Worm (Caenorhabditis elegans) whole organism, young adult: ENCODE data around the gene F13A2.9.

Experiments used
- B0035.1 ChIP-seq: sonication (generic microtip); optimal IDR thresholded peaks from 2 replicates; lab custom pipeline; 2016; ENCODE audit warnings: missing genetic modification characterization, mild to moderate bottlenecking, missing compliant biosample characterization, missing genotype, missing genetic modification reagents
- F33H1.4 ChIP-seq: fragments of 200-800 bp; sonication (Bioruptor generic); IDR thresholded peaks from 2 replicates; pipeline ENCODE4 v1.3.6; 2022; ENCODE audit warnings: missing genetic modification reagents, missing genetic modification characterization, missing compliant biosample characterization
- F49E8.2 ChIP-seq: sonication (generic microtip); optimal IDR thresholded peaks from 3 replicates; lab custom pipeline; 2017; ENCODE audit warnings: missing genetic modification characterization, mild to moderate bottlenecking, missing compliant biosample characterization, antibody characterized with exemption, moderate library complexity; ENCODE audit not compliant: insufficient read depth
- T07F8.4 ChIP-seq: sonication (generic microtip); optimal IDR thresholded peaks from 2 replicates; lab custom pipeline; 2016; ENCODE audit warnings: mild to moderate bottlenecking, missing genetic modification characterization, moderate library complexity, missing compliant biosample characterization
- Y53G8AR.9 ChIP-seq: fragments of 200-800 bp; sonication (Bioruptor generic); conservative IDR thresholded peaks from 2 replicates; pipeline ENCODE4 v1.3.6; 2022; ENCODE audit warnings: missing genetic modification reagents, missing genetic modification characterization, missing compliant biosample characterization
- Y67H2A.10 ChIP-seq: fragments of 200-800 bp; sonication (Bioruptor generic); conservative IDR thresholded peaks from 2 replicates; pipeline ENCODE4 v1.3.6; 2022; ENCODE audit warnings: missing genetic modification reagents, missing genetic modification characterization, missing compliant biosample characterization
- akir-1 ChIP-seq: fragments of 200-800 bp; sonication (Bioruptor generic); optimal IDR thresholded peaks from 2 replicates; lab custom pipeline; 2018; ENCODE audit warnings: mild to moderate bottlenecking, missing genetic modification characterization, moderate library complexity, missing compliant biosample characterization
- aptf-3 ChIP-seq: fragments of 200-800 bp; sonication (Bioruptor generic); IDR thresholded peaks from 2 replicates; pipeline ENCODE4 v1.3.6; 2022; ENCODE audit warnings: missing genetic modification characterization, missing compliant biosample characterization
- athp-1 ChIP-seq: sonication (generic microtip); optimal IDR thresholded peaks from 2 replicates; lab custom pipeline; 2017; ENCODE audit warnings: mild to moderate bottlenecking, missing genetic modification characterization, missing compliant biosample characterization
- attf-3 ChIP-seq: fragments of 200-800 bp; sonication (Bioruptor generic); conservative IDR thresholded peaks from 2 replicates; pipeline ENCODE4 v1.3.6; 2022; ENCODE audit warnings: missing genetic modification reagents, missing genetic modification characterization, missing compliant biosample characterization
- bed-2 ChIP-seq: fragments of 200-800 bp; sonication (Bioruptor generic); IDR thresholded peaks from 2 replicates; pipeline ENCODE4 v1.3.6; 2022; ENCODE audit warnings: missing genetic modification reagents, missing genetic modification characterization, missing compliant biosample characterization
- cebp-1 ChIP-seq, 2 experiments: fragments of 200-800 bp in 1 of 2; sonication (Bioruptor generic) in 1 of 2; sonication (generic microtip) in 1 of 2; IDR thresholded peaks in 1 of 2; optimal IDR thresholded peaks in 1 of 2; 2 replicates each; pipeline versions ENCODE4 v1.3.6 to Lab custom; 2017 to 2022; ENCODE audit warnings: missing compliant biosample characterization in 2 of 2, missing genetic modification characterization in 2 of 2, mild to moderate bottlenecking in 1 of 2, missing genetic modification reagents in 1 of 2, moderate library complexity in 1 of 2
- ceh-27 ChIP-seq: fragments of 200-800 bp; sonication (Bioruptor generic); optimal IDR thresholded peaks from 2 replicates; lab custom pipeline; 2018; ENCODE audit warnings: mild to moderate bottlenecking, missing genetic modification characterization, moderate library complexity, missing compliant biosample characterization
- ceh-79 ChIP-seq: sonication (generic microtip); optimal IDR thresholded peaks from 2 replicates; lab custom pipeline; 2017; ENCODE audit warnings: mild to moderate bottlenecking, missing genetic modification characterization, missing compliant biosample characterization
- ceh-91 ChIP-seq: fragments of 200-800 bp; sonication (Bioruptor generic); IDR thresholded peaks from 2 replicates; pipeline ENCODE4 v1.3.6; 2022; ENCODE audit warnings: missing genetic modification reagents, missing genetic modification characterization, missing compliant biosample characterization
- egrh-3 ChIP-seq: fragments of 200-800 bp; sonication (Bioruptor generic); IDR thresholded peaks from 2 replicates; pipeline ENCODE4 v1.3.6; 2022; ENCODE audit warnings: missing genetic modification reagents, missing genetic modification characterization, missing compliant biosample characterization
- ekl-4 ChIP-seq: fragments of 200-800 bp; sonication (Bioruptor generic); IDR thresholded peaks from 2 replicates; pipeline ENCODE4 v1.3.6; 2022; ENCODE audit warnings: missing genetic modification reagents, missing genetic modification characterization, missing compliant biosample characterization
- hrde-1 ChIP-seq: sonication (generic microtip); optimal IDR thresholded peaks from 2 replicates; lab custom pipeline; 2016; ENCODE audit warnings: missing genetic modification characterization, mild to moderate bottlenecking, missing compliant biosample characterization, moderate library complexity, missing genotype, missing genetic modification reagents, borderline replicate concordance
- lag-1 ChIP-seq: fragments of 200-800 bp; sonication (Bioruptor generic); IDR thresholded peaks from 2 replicates; pipeline ENCODE4 v1.3.6; 2022; ENCODE audit warnings: missing genetic modification reagents, missing genetic modification characterization, missing compliant biosample characterization
- lin-54 ChIP-seq: fragments of 200-800 bp; sonication (Bioruptor generic); optimal IDR thresholded peaks from 2 replicates; lab custom pipeline; 2018; ENCODE audit warnings: mild to moderate bottlenecking, missing genetic modification characterization, missing compliant biosample characterization
- madf-3 ChIP-seq: fragments of 200-800 bp; sonication (Bioruptor generic); IDR thresholded peaks from 2 replicates; pipeline ENCODE4 v1.3.6; 2022; ENCODE audit warnings: missing genetic modification reagents, missing genetic modification characterization, missing compliant biosample characterization
- madf-6 ChIP-seq: fragments of 200-800 bp; sonication (Bioruptor generic); IDR thresholded peaks from 2 replicates; pipeline ENCODE4 v1.3.6; 2022; ENCODE audit warnings: missing genetic modification reagents, missing genetic modification characterization, missing compliant biosample characterization
- mcd-1 ChIP-seq: fragments of 200-800 bp; sonication (Bioruptor generic); IDR thresholded peaks from 2 replicates; pipeline ENCODE4 v1.3.6; 2022; ENCODE audit warnings: missing genetic modification reagents, missing genetic modification characterization, missing compliant biosample characterization
- mes-4 ChIP-seq: sonication (generic microtip); optimal IDR thresholded peaks from 2 replicates; lab custom pipeline; 2016; ENCODE audit warnings: missing genotype, missing genetic modification characterization, missing compliant biosample characterization
- mxl-1 ChIP-seq: sonication (generic microtip); optimal IDR thresholded peaks from 2 replicates; lab custom pipeline; 2016; ENCODE audit warnings: missing genetic modification characterization, missing compliant biosample characterization
- nfyb-1 ChIP-seq: fragments of 200-800 bp; sonication (Bioruptor generic); IDR thresholded peaks from 2 replicates; pipeline ENCODE4 v1.3.6; 2022; ENCODE audit warnings: missing genetic modification reagents, missing genetic modification characterization, missing compliant biosample characterization
- nhr-120 ChIP-seq: fragments of 200-800 bp; sonication (Bioruptor generic); IDR thresholded peaks from 2 replicates; pipeline ENCODE4 v1.3.6; 2022; ENCODE audit warnings: missing genetic modification characterization, missing compliant biosample characterization
- nhr-179 ChIP-seq: sonication (generic microtip); optimal IDR thresholded peaks from 2 replicates; lab custom pipeline; 2016; ENCODE audit warnings: mild to moderate bottlenecking, missing genetic modification characterization, missing compliant biosample characterization
- pbrm-1 ChIP-seq: fragments of 200-800 bp; sonication (Bioruptor generic); IDR thresholded peaks from 2 replicates; pipeline ENCODE4 v1.3.6; 2022; ENCODE audit warnings: missing genetic modification reagents, missing genetic modification characterization, missing compliant biosample characterization
- pha-4 ChIP-seq: fragments of 150-350 bp; sonication (generic microtip); optimal IDR thresholded peaks from 2 replicates; lab custom pipeline; 2014; ENCODE audit warnings: missing biosample characterization, missing genetic modification reagents, missing genetic modification characterization
- repo-1 ChIP-seq: sonication (generic microtip); optimal IDR thresholded peaks from 2 replicates; lab custom pipeline; 2017; ENCODE audit warnings: mild to moderate bottlenecking, missing genetic modification characterization, missing compliant biosample characterization
- rpc-1 ChIP-seq, 2 experiments: fragments of 150-350 bp in 1 of 2; sonication (generic microtip) in 1 of 2; optimal IDR thresholded peaks; 2 replicates each; lab custom pipeline; 2014 to 2018; ENCODE audit warnings: missing biosample characterization in 1 of 2, missing genetic modification characterization in 1 of 2, missing genetic modification reagents in 1 of 2, missing genotype in 1 of 2
- sdz-38 ChIP-seq: sonication (generic microtip); optimal IDR thresholded peaks from 2 replicates; lab custom pipeline; 2016; ENCODE audit warnings: missing genotype, missing genetic modification characterization, missing compliant biosample characterization
- snpc-1.1 ChIP-seq: sonication (generic microtip); optimal IDR thresholded peaks from 2 replicates; lab custom pipeline; 2017; ENCODE audit warnings: missing genetic modification characterization, mild to moderate bottlenecking, missing compliant biosample characterization, antibody characterized with exemption, moderate library complexity, missing genotype, missing genetic modification reagents; ENCODE audit not compliant: insufficient read depth
- snpc-1.3 ChIP-seq: sonication (generic microtip); optimal IDR thresholded peaks from 2 replicates; lab custom pipeline; 2017; ENCODE audit warnings: missing genetic modification characterization, mild to moderate bottlenecking, missing compliant biosample characterization, antibody characterized with exemption, moderate library complexity, missing genotype, missing genetic modification reagents; ENCODE audit not compliant: insufficient read depth
- somi-1 ChIP-seq: fragments of 200-800 bp; sonication (Bioruptor generic); optimal IDR thresholded peaks from 2 replicates; lab custom pipeline; 2018; ENCODE audit warnings: mild to moderate bottlenecking, missing genetic modification characterization, missing compliant biosample characterization
- xnd-1 ChIP-seq: sonication (generic microtip); optimal IDR thresholded peaks from 2 replicates; lab custom pipeline; 2016; ENCODE audit warnings: missing genotype, missing genetic modification reagents, missing genetic modification characterization, missing compliant biosample characterization
- zim-3 ChIP-seq: sonication (generic microtip); optimal IDR thresholded peaks from 2 replicates; lab custom pipeline; 2017; ENCODE audit warnings: mild to moderate bottlenecking, missing genetic modification characterization, moderate library complexity, missing compliant biosample characterization
- ztf-26 ChIP-seq: sonication (generic microtip); optimal IDR thresholded peaks from 2 replicates; lab custom pipeline; 2017; ENCODE audit warnings: missing genetic modification characterization, missing compliant biosample characterization

The F13A2.9 gene

ce11 chrV:4346799-4347198, 40.5 kb downstream of the F13A2.9 start, which contains the start of gene mcm-7 (continued):
- TF ChIP-seq xnd-1 (peak; percentile 62), T07F8.4 (tag; lab: Kevin White, UChicago) (no peak), ekl-4 (GFP tag; lab: Robert Waterston, UW) (no peak), attf-3 (0 out of 2 replicates have a peak, but pooled peaks have one; percentile 33)

- TF ChIP-seq madf-6 (no peak), T07F8.4 (tag; lab: Kevin White, UChicago) (no peak)
- TF ChIP-seq, all 124 proteins: peak for 0
Observed at ce11 chrV:4346325-4346724, 41.0 kb downstream of the F13A2.9 start, which contains the start of gene hpo-18. TSS of gene hpo-18 (minus strand) at chrV:4346425.

DNA sequence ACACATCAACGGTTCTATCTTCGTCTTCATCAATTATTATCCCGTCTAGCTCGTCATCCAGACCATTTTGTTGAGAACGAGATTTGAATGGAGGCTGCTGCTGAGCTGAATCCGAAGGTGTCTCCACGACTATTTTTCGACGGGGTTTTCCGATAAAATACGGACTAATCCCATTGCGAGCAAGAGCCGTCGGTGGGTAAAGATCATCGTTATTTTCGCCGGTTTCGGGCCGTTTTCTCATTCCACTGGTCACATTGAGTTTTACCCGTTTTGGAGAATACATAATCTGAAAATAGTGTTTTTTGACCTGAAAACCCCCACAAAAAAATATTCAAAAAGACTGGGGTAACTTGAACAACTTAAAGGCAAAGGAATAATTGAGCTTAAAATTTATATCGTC, 41.6 kb downstream of the F13A2.9 start, which contains the start of gene figl-1:
Gene figl-1, minus strand, starts transcription at position 286 of the 400 bp plus-strand sequence.
- no peak for TF ChIP-seq nhr-120 (GFP tag; lab: Robert Waterston, UW)
- 0 out of 2 replicates have a peak, but pooled peaks have one; percentile 59 for TF ChIP-seq madf-3 (GFP tag; lab: Robert Waterston, UW)
- TF ChIP-seq mxl-1 (tag; lab: Kevin White, UChicago), result no peak
- no peak for TF ChIP-seq rpc-1 (optimal IDR thresholded peaks at IDR 0.05; lab: Kevin White, UChicago)
- TF ChIP-seq rpc-1 (tag; optimal IDR thresholded peaks at IDR 0.05; lab: Kevin White, UChicago), result no peak
- TF ChIP-seq F33H1.4 (GFP tag; lab: Robert Waterston, UW), result peak; percentile 25; the same call in 1 of the 2 replicates
- TF ChIP-seq mcd-1 (GFP tag; lab: Robert Waterston, UW), result peak; percentile 40; the same call in 1 of the 2 replicates
- no peak for TF ChIP-seq snpc-1.3 (tag; lab: Kevin White, UChicago)
- TF ChIP-seq pbrm-1 (GFP tag; lab: Robert Waterston, UW), result peak; percentile 23; the same call in 1 of the 2 replicates
- peak; percentile 27 for TF ChIP-seq F49E8.2
- no peak for TF ChIP-seq B0035.1
- TF ChIP-seq akir-1, result no peak
- TF ChIP-seq Y67H2A.10 (GFP tag; lab: Robert Waterston, UW), result no peak
- TF ChIP-seq lin-54, result peak; percentile 32
- peak; percentile 47 for TF ChIP-seq madf-6
- peak; percentile 12 for TF ChIP-seq zim-3 (tag; lab: Kevin White, UChicago)
- no peak for TF ChIP-seq egrh-3
- TF ChIP-seq somi-1 (GFP tag; lab: Kevin White, UChicago), result no peak
- TF ChIP-seq T07F8.4 (tag; lab: Kevin White, UChicago), result no peak
- no peak for TF ChIP-seq ceh-27 (GFP tag; lab: Kevin White, UChicago)
- TF ChIP-seq nfyb-1 (GFP tag; lab: Robert Waterston, UW), result peak; percentile 56
- TF ChIP-seq repo-1 (tag; lab: Kevin White, UChicago), result no peak
- peak; percentile 10 for TF ChIP-seq athp-1 (tag; lab: Kevin White, UChicago)

DNA sequence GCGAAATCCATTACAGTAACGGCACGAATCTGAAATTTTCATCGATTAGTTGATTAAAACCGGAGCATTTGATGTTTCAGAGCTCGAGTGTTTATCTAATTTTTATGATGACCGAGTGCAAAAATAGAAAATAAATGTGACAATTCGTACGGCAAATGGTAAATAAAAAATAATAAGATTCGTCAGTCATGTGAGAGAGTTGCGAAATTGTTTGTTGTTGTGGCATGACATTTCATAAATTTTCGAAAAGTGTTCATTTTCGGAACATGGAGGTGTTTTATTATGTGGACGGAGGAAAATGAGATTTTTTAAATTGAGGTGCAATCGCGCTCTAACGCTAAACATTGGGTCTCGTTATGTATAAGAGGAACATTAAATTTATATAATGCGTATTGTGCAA, 45.6 kb downstream of the F13A2.9 start:
- no peak for TF ChIP-seq mes-4 (tag; lab: Kevin White, UChicago)
- TF ChIP-seq ceh-79 (tag; lab: Kevin White, UChicago), result no peak
- no peak for TF ChIP-seq lin-54
- TF ChIP-seq cebp-1 (GFP tag; IDR thresholded peaks at IDR 0.05; lab: Robert Waterston, UW), result peak; percentile 72; the same call in 1 of the 2 replicates
- peak; percentile 88 for TF ChIP-seq cebp-1 (tag; optimal IDR thresholded peaks at IDR 0.05; lab: Kevin White, UChicago)

DNA sequence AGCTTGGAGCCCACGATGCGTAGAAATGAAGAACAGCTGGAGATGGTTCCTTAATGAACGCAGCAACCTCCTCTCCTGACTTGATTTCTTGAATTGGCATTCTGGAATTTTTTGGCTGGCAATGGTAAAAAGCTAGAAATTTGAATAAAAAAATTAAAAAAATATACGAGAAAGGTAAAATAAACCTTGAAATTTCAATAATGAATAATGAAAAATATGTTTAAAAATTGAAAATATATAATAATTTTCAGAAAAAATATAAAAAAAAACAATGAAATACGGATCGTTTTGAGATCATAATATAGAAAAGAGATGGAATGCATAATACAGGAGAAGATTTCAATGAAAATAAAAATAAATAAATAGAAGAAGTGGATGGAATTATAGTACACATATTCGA, 46.1 kb downstream of the F13A2.9 start, which contains the start of gene glrx-3:
Gene glrx-3, minus strand, starts transcription at position 101 of the 400 bp plus-strand sequence.
- no peak for TF ChIP-seq ztf-26 (tag; lab: Kevin White, UChicago)
- TF ChIP-seq cebp-1 (GFP tag; IDR thresholded peaks at IDR 0.05; lab: Robert Waterston, UW), result no peak
- TF ChIP-seq cebp-1 (tag; optimal IDR thresholded peaks at IDR 0.05; lab: Kevin White, UChicago), result no peak
- TF ChIP-seq athp-1 (tag; lab: Kevin White, UChicago), result no peak
- TF ChIP-seq nhr-179, result no peak
- TF ChIP-seq madf-6, result 0 out of 2 replicates have a peak, but pooled peaks have one; percentile 26
- no peak for TF ChIP-seq sdz-38 (tag; lab: Kevin White, UChicago)
- no peak for TF ChIP-seq bed-2
- no peak for TF ChIP-seq aptf-3 (GFP tag; lab: Robert Waterston, UW)
- no peak for TF ChIP-seq hrde-1
- peak; percentile 17; the same call in 1 of the 2 replicates for TF ChIP-seq mcd-1 (GFP tag; lab: Robert Waterston, UW)
- TF ChIP-seq lag-1 (GFP tag; lab: Robert Waterston, UW), result no peak
- TF ChIP-seq snpc-1.1 (tag; lab: Kevin White, UChicago), result no peak
- TF ChIP-seq egrh-3, result no peak
- TF ChIP-seq ceh-91 (GFP tag; lab: Robert Waterston, UW), result no peak
- no peak for TF ChIP-seq Y53G8AR.9 (GFP tag; lab: Robert Waterston, UW)
- TF ChIP-seq pha-4, result no peak
